Fruit fly (Drosophila melanogaster) whole organism, embryonic: ENCODE results near the gene CG2617.
A peak's percentile ranks its signal among the peaks of the same experiment; 100 is the strongest.

Source experiments
- Atf3 ChIP-seq: fragments of 200-800 bp; sonication (Bioruptor generic); optimal IDR thresholded peaks from 3 replicates; lab custom pipeline; 2016; ENCODE audit warnings: missing biosample characterization, missing genetic modification characterization
- Bgb ChIP-seq: fragments of 200-800 bp; sonication (Bioruptor generic); IDR thresholded peaks from 2 replicates; pipeline ENCODE4 v1.3.6; 2022; ENCODE audit warnings: missing biosample characterization, missing genetic modification characterization; ENCODE audit not compliant: partially characterized antibody
- CG1024 ChIP-seq: fragments of 200-800 bp; sonication (Bioruptor generic); IDR thresholded peaks from 2 replicates; pipeline ENCODE4 v1.3.6; 2022; ENCODE audit warnings: missing biosample characterization, missing genetic modification characterization
- CG12155 ChIP-seq: fragments of 200-800 bp; sonication (Bioruptor generic); optimal IDR thresholded peaks from 3 replicates; lab custom pipeline; 2016; ENCODE audit warnings: missing biosample characterization, missing genetic modification characterization
- CG12659 ChIP-seq: fragments of 200-800 bp; sonication (Bioruptor generic); optimal IDR thresholded peaks from 3 replicates; lab custom pipeline; 2017; ENCODE audit warnings: mild to moderate bottlenecking, missing biosample characterization, missing genetic modification reagents, missing genetic modification characterization
- CG12942 ChIP-seq: fragments of 200-800 bp; sonication (Bioruptor generic); optimal IDR thresholded peaks from 3 replicates; lab custom pipeline; 2016; ENCODE audit warnings: missing biosample characterization, missing genetic modification characterization
- CG13296 ChIP-seq: fragments of 200-800 bp; sonication (Bioruptor generic); optimal IDR thresholded peaks from 3 replicates; lab custom pipeline; 2018; ENCODE audit warnings: missing biosample characterization, mild to moderate bottlenecking, missing genetic modification characterization
- CG15601 ChIP-seq: fragments of 200-800 bp; sonication (Bioruptor generic); optimal IDR thresholded peaks from 3 replicates; lab custom pipeline; 2019; ENCODE audit warnings: missing biosample characterization, mild to moderate bottlenecking, missing genetic modification characterization, moderate library complexity
- CG1603 ChIP-seq: fragments of 200-800 bp; sonication (Bioruptor generic); optimal IDR thresholded peaks from 2 replicates; lab custom pipeline; 2019; ENCODE audit warnings: missing biosample characterization, mild to moderate bottlenecking, missing genetic modification characterization, moderate library complexity
- CG17612 ChIP-seq: fragments of 200-800 bp; sonication (Bioruptor generic); IDR thresholded peaks from 2 replicates; pipeline ENCODE4 v1.3.6; 2022; ENCODE audit warnings: missing biosample characterization, missing genetic modification characterization
- CG17912 ChIP-seq: fragments of 200-800 bp; sonication (Bioruptor generic); optimal IDR thresholded peaks from 2 replicates; lab custom pipeline; 2018; ENCODE audit warnings: missing biosample characterization, mild to moderate bottlenecking, missing genetic modification characterization
- CG2199 ChIP-seq: fragments of 200-800 bp; sonication (Bioruptor generic); IDR thresholded peaks from 3 replicates; pipeline ENCODE4 v1.3.6; 2022; ENCODE audit warnings: missing biosample characterization, missing genetic modification characterization
- CG30403 ChIP-seq: fragments of 200-800 bp; sonication (Bioruptor generic); optimal IDR thresholded peaks from 3 replicates; lab custom pipeline; 2016; ENCODE audit warnings: missing biosample characterization, missing genetic modification characterization
- CG32767 ChIP-seq: fragments of 200-800 bp; sonication (Bioruptor generic); IDR thresholded peaks from 2 replicates; pipeline ENCODE4 v1.3.6; 2022; ENCODE audit warnings: missing biosample characterization, missing genetic modification characterization
- CG4404 ChIP-seq: fragments of 200-800 bp; sonication (Bioruptor generic); IDR thresholded peaks from 2 replicates; pipeline ENCODE4 v1.3.6; 2022; ENCODE audit warnings: missing biosample characterization, missing genetic modification characterization
- CG4820 ChIP-seq: fragments of 200-800 bp; sonication (Bioruptor generic); optimal IDR thresholded peaks from 3 replicates; lab custom pipeline; 2016; ENCODE audit warnings: missing biosample characterization, missing genetic modification characterization
- CG6272 ChIP-seq: fragments of 200-800 bp; sonication (Bioruptor generic); IDR thresholded peaks from 2 replicates; pipeline ENCODE4 v1.3.6; 2022; ENCODE audit warnings: missing biosample characterization, missing genetic modification characterization
- CG6854 ChIP-seq: fragments of 200-800 bp; sonication (Bioruptor generic); optimal IDR thresholded peaks from 3 replicates; lab custom pipeline; 2017; ENCODE audit warnings: missing biosample characterization, mild to moderate bottlenecking, missing genetic modification characterization
- Doc3 ChIP-seq: fragments of 200-800 bp; sonication (Bioruptor generic); IDR thresholded peaks from 3 replicates; pipeline ENCODE4 v1.3.6; 2022; ENCODE audit warnings: missing biosample characterization, missing genetic modification characterization; ENCODE audit not compliant: partially characterized antibody
- E2f2 ChIP-seq: fragments of 200-800 bp; sonication (Bioruptor generic); IDR thresholded peaks from 2 replicates; pipeline ENCODE4 v1.3.6; 2022; ENCODE audit warnings: missing biosample characterization, missing genetic modification characterization
- Elba2 ChIP-seq: fragments of 200-800 bp; sonication (Bioruptor generic); optimal IDR thresholded peaks from 3 replicates; lab custom pipeline; 2016; ENCODE audit warnings: missing biosample characterization, missing genetic modification characterization
- Fer2 ChIP-seq: fragments of 200-800 bp; sonication (Bioruptor generic); optimal IDR thresholded peaks from 2 replicates; lab custom pipeline; 2018; ENCODE audit warnings: missing biosample characterization, mild to moderate bottlenecking, missing genetic modification characterization, moderate library complexity
- Lim3 ChIP-seq: fragments of 200-800 bp; sonication (Bioruptor generic); IDR thresholded peaks from 2 replicates; pipeline ENCODE4 v1.3.6; 2022; ENCODE audit warnings: missing biosample characterization, missing genetic modification characterization
- Lpt ChIP-seq: fragments of >200 bp; optimal IDR thresholded peaks from 2 replicates; lab custom pipeline; 2018; ENCODE audit warnings: missing biosample characterization, missing genetic modification characterization
- Six4 ChIP-seq: fragments of 200-800 bp; sonication (Bioruptor generic); optimal IDR thresholded peaks from 2 replicates; lab custom pipeline; 2016; ENCODE audit warnings: missing biosample characterization, missing genetic modification characterization
- Sry-δ ChIP-seq: fragments of 200-800 bp; sonication (Bioruptor generic); optimal IDR thresholded peaks from 2 replicates; lab custom pipeline; 2016; ENCODE audit warnings: missing biosample characterization, missing genetic modification characterization
- Tbp ChIP-seq: fragments of >200 bp; optimal IDR thresholded peaks from 2 replicates; lab custom pipeline; 2018; ENCODE audit warnings: missing biosample characterization, missing genetic modification characterization
- az2 ChIP-seq: fragments of 200-800 bp; sonication (Bioruptor generic); optimal IDR thresholded peaks from 3 replicates; lab custom pipeline; 2016; ENCODE audit warnings: missing biosample characterization, missing genetic modification characterization
- bbx ChIP-seq: fragments of 200-800 bp; sonication (Bioruptor generic); IDR thresholded peaks from 2 replicates; pipeline ENCODE4 v1.3.6; 2022; ENCODE audit warnings: missing biosample characterization, missing genetic modification characterization; ENCODE audit not compliant: partially characterized antibody
- bigmax ChIP-seq: fragments of 200-800 bp; sonication (Bioruptor generic); optimal IDR thresholded peaks from 2 replicates; lab custom pipeline; 2018; ENCODE audit warnings: missing biosample characterization, mild to moderate bottlenecking, missing genetic modification characterization
- corto ChIP-seq: fragments of 200-800 bp; sonication (Bioruptor generic); optimal IDR thresholded peaks from 2 replicates; lab custom pipeline; 2016; ENCODE audit warnings: missing biosample characterization, mild to moderate bottlenecking, missing genetic modification characterization, moderate library complexity
- dimm ChIP-seq: fragments of 200-800 bp; sonication (Bioruptor generic); IDR thresholded peaks from 2 replicates; pipeline ENCODE4 v1.3.6; 2022; ENCODE audit warnings: missing biosample characterization, missing genetic modification characterization
- disco-r ChIP-seq: fragments of 200-800 bp; sonication (Bioruptor generic); optimal IDR thresholded peaks from 2 replicates; lab custom pipeline; 2016; ENCODE audit warnings: missing biosample characterization, missing genetic modification characterization
- eve ChIP-seq, 2 experiments: fragments of >200 bp; optimal IDR thresholded peaks; 2 replicates each; lab custom pipeline; 2017; ENCODE audit warnings: missing biosample characterization in 2 of 2, missing genetic modification characterization in 2 of 2
- exex ChIP-seq: fragments of 200-800 bp; sonication (Bioruptor generic); optimal IDR thresholded peaks from 4 replicates; lab custom pipeline; 2018; ENCODE audit warnings: missing biosample characterization, mild to moderate bottlenecking, missing genetic modification characterization, moderate library complexity
- fru ChIP-seq: fragments of >200 bp; optimal IDR thresholded peaks from 2 replicates; lab custom pipeline; 2017
- gcm ChIP-seq: fragments of 200-800 bp; sonication (Bioruptor generic); optimal IDR thresholded peaks from 2 replicates; lab custom pipeline; 2019; ENCODE audit warnings: missing biosample characterization, mild to moderate bottlenecking, missing genetic modification characterization, moderate library complexity
- row ChIP-seq: fragments of 200-800 bp; sonication (Bioruptor generic); IDR thresholded peaks from 3 replicates; pipeline ENCODE4 v1.3.6; 2022; ENCODE audit warnings: missing biosample characterization, missing genetic modification characterization
- sc ChIP-seq, 3 experiments: fragments of >200 bp in 2 of 3; fragments of 200-800 bp in 1 of 3; sonication (Bioruptor generic) in 1 of 3; optimal IDR thresholded peaks; 2 replicates in 2 of 3; 3 replicates in 1 of 3; lab custom pipeline; 2017; ENCODE audit warnings: mild to moderate bottlenecking in 1 of 3, missing biosample characterization in 1 of 3, missing genetic modification characterization in 1 of 3, missing genetic modification reagents in 1 of 3
- slp2 ChIP-seq: fragments of 200-800 bp; sonication (Bioruptor generic); optimal IDR thresholded peaks from 2 replicates; lab custom pipeline; 2016; ENCODE audit warnings: missing biosample characterization, missing genetic modification characterization
- sna ChIP-seq: fragments of 200-800 bp; sonication (Bioruptor generic); IDR thresholded peaks from 2 replicates; pipeline ENCODE4 v1.3.6; 2022; ENCODE audit warnings: missing biosample characterization, missing genetic modification characterization; ENCODE audit not compliant: partially characterized antibody
- ssp ChIP-seq: fragments of 200-800 bp; sonication (Bioruptor generic); IDR thresholded peaks from 2 replicates; pipeline ENCODE4 v1.3.6; 2022; ENCODE audit warnings: missing biosample characterization, missing genetic modification characterization
- unpg ChIP-seq: fragments of 200-800 bp; sonication (Bioruptor generic); optimal IDR thresholded peaks from 3 replicates; lab custom pipeline; 2018; ENCODE audit warnings: missing biosample characterization, mild to moderate bottlenecking, missing genetic modification characterization, moderate library complexity
- vvl ChIP-seq: fragments of 200-800 bp; sonication (Bioruptor generic); IDR thresholded peaks from 2 replicates; pipeline ENCODE4 v1.3.6; 2022; ENCODE audit warnings: missing biosample characterization, missing genetic modification characterization
- wdn ChIP-seq: fragments of 200-800 bp; sonication (Bioruptor generic); IDR thresholded peaks from 2 replicates; pipeline ENCODE4 v1.3.6; 2022; ENCODE audit warnings: missing biosample characterization, missing genetic modification characterization
- yki ChIP-seq: fragments of >200 bp; optimal IDR thresholded peaks from 3 replicates; lab custom pipeline; 2018

CG2617 gene

DNA sequence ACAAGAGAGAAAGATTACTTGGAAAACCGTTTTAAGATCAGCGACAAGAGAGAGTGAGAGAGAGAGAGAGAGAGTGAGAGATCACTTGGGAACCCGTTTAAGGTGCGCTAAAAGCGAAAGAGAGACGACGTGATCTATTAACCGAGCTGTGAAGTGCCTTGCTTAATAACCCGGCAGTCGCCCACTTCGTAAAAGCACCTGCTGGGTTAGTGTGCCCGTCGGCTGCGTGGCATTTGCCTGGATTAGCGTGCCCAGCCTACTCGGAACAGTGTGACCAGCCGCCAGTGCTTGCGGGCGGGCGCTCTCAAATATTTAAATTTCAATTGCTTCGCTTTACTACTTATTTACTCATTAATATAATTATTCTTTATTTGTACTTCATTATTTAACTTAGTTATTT is 43.8 kb upstream of the CG2617 start (continued):
- TF ChIP-seq eve (GFP tag; optimal IDR thresholded peaks at IDR 0.05; lab: Kevin White, UChicago): no peak
- TF ChIP-seq E2f2 (GFP tag; lab: Robert Waterston, UW): peak; percentile 99
- no peak for TF ChIP-seq CG4820 (GFP tag; lab: Kevin White, UChicago)
- TF ChIP-seq CG15601: peak; percentile 10
- TF ChIP-seq Bgb (GFP tag; lab: Robert Waterston, UW): peak; percentile 65

DNA sequence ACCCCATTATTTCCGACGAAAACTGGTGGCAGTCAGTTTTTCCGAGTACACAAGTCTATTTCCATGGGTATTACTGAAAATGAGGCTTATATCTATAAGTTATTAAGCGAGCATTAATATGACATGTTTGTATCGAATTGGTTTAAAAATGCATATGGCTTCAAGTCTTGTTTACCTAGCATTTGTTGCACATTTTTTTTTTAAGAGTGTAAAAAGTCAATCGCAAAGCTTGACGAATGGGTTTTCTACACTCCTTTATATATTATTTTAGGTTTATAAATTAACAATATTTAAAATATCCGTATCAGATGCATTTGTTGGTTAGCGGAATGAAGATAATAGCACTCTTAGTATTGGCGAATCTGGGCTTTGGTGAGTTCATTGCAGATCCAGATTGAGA is 42.3 kb upstream of the CG2617 start, which contains the start of gene CG31680:
Gene CG31680, plus strand, starts transcription at position 301 of the 400 bp plus-strand sequence.
- TF ChIP-seq Lim3 (GFP tag; lab: Robert Waterston, UW): no peak
- TF ChIP-seq wdn (GFP tag; lab: Robert Waterston, UW): no peak
- TF ChIP-seq CG12942: no peak
- no peak for TF ChIP-seq corto (GFP tag; lab: Kevin White, UChicago)
- no peak for TF ChIP-seq CG12659 (GFP tag; lab: Kevin White, UChicago)
- TF ChIP-seq ssp (GFP tag; lab: Robert Waterston, UW): no peak
- TF ChIP-seq disco-r (GFP tag; lab: Kevin White, UChicago): no peak
- TF ChIP-seq CG6854: no peak
- no peak for TF ChIP-seq az2
- TF ChIP-seq dimm (GFP tag; lab: Robert Waterston, UW): no peak
- no peak for TF ChIP-seq Atf3
- TF ChIP-seq CG17912 (GFP tag; lab: Kevin White, UChicago): no peak
- no peak for TF ChIP-seq slp2 (GFP tag; lab: Kevin White, UChicago)
- TF ChIP-seq CG4404 (GFP tag; lab: Robert Waterston, UW): no peak

DNA sequence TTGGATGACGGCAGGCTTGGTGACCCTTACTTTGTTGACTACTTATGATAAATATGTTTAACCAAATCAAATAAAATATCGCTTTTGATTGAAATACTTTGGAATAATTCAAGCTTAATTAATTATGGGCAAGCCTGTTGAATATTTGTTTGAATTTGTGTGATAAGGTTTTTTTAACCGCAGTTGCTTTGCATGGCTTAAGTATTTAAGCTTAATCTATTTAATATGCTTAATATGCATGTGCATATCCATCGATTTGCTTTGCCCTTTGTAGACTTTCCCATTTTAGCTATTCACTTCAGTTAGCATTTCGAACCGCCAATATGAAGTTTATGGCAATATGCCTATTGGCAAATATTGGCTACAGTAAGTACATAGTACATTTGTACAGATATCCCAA is 41.6 kb upstream of the CG2617 start, which contains the start of gene Sfp38D:
Gene Sfp38D, plus strand, starts transcription at position 301 of the 400 bp plus-strand sequence.
- TF ChIP-seq CG17612 (GFP tag; lab: Robert Waterston, UW) (no peak), Elba2 (peak; percentile 38), slp2 (GFP tag; lab: Kevin White, UChicago) (no peak)
- TF ChIP-seq, all 482 proteins: peak for 1

DNA sequence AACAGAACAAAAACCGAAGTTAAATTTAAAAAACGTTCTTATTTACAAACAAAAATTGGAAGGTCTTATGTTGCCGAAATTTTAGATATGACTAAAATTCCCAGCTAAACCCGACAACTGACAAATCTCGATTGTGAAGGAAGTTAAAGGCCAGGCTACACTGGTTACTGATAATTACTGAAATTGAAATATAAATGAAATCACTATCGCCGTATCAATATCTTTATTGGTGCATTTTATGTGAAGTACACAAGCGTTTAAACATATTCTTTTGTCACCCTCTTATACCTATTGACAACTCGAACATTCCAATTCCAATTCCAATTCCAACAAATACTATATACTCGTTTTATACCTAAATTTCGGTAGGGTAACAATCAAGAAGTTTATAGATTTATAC is 39.0 kb upstream of the CG2617 start, which contains the start of gene CG17470:
Gene CG17470, minus strand, starts transcription at position 101 of the 400 bp plus-strand sequence.
- no peak for TF ChIP-seq gcm
- TF ChIP-seq yki: no peak
- TF ChIP-seq bbx (GFP tag; lab: Robert Waterston, UW): no peak
- no peak for TF ChIP-seq exex
- no peak for TF ChIP-seq Six4 (GFP tag; lab: Kevin White, UChicago)
- no peak for TF ChIP-seq vvl (GFP tag; lab: Robert Waterston, UW)
- TF ChIP-seq Sry-δ (GFP tag; lab: Kevin White, UChicago): no peak
- no peak for TF ChIP-seq bigmax (GFP tag; lab: Kevin White, UChicago)
- TF ChIP-seq, all 482 proteins: peak for 0

DNA sequence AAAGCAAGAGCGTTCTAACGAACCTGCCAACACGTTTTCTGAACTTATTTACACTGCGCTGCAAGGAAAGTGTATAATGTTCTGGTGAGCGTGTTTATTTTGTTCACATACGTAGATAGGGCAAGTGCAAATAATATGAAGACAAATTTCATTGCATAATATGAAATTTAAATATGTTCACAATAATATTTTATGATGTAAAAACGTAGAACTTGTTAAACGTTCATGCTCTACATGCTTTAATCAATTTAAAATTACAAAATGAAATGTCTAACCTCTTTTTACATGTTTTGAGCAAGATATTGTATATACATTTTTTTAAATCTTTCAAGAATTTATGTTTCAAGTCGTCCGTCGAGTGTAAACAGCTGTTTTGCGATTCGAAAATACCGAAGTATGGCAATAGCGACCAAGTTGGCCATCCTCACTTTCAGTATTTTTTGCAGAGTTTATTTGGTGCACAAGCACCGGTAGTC is 36.7 kb upstream of the CG2617 start, which contains the start of the genes phr6-4 and CG2608:
Gene phr6-4, minus strand, starts transcription at position 398 of the 476 bp plus-strand sequence.
Gene CG2608, plus strand, starts transcription at position 429 of the 476 bp plus-strand sequence.
- TF ChIP-seq fru (lab: Kevin White, UChicago) (no peak), Doc3 (GFP tag; lab: Robert Waterston, UW) (no peak), row (GFP tag; lab: Robert Waterston, UW) (peak; percentile 94), CG30403 (GFP tag; lab: Kevin White, UChicago) (peak; percentile 97), Tbp (no peak), Lpt (no peak), CG6272 (GFP tag; lab: Robert Waterston, UW) (peak; percentile 76), CG32767 (GFP tag; lab: Robert Waterston, UW) (peak; percentile 87), Fer2 (tag; lab: Kevin White, UChicago) (peak; percentile 91), sna (GFP tag; lab: Robert Waterston, UW) (no peak), CG2199 (peak; percentile 74; the same call in 2 of the 3 replicates), CG12155 (GFP tag; lab: Kevin White, UChicago) (peak; percentile 91), CG13296 (GFP tag; lab: Kevin White, UChicago) (peak; percentile 92), sc (optimal IDR thresholded peaks at IDR 0.05; lab: Kevin White, UChicago) (no peak), sc (GFP tag; optimal IDR thresholded peaks at IDR 0.05; lab: Kevin White, UChicago) (peak; percentile 86), unpg (GFP tag; lab: Kevin White, UChicago) (peak; percentile 94), CG1024 (no peak; the same call in 1 of the 2 replicates), CG1603 (tag; lab: Kevin White, UChicago) (peak; percentile 77)
